Worm (Caenorhabditis elegans): ENCODE data around the gene srt-36.

DNA sequence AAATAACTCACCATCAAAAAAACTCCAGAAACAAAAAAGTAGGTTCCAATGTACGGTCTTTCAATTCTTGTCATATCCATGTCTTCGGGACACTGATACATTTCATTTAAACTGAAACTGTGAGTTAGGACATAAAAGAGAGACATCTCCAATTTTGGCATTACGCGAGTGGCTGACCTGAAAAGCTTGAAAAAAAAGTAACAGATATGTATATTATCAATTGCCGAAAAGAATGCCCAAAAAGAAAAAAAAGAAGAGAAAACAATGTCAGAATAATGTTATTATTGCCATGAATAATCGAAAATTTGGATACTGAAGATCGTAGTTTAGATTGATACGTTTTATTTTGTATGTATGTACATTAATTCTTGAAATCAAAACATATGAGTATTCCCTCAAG, 11.6 kb downstream of the srt-36 start, which contains the start of gene srt-14:
- no peak for TF ChIP-seq attf-4 (tag; optimal IDR thresholded peaks at IDR 0.05)
- no peak for TF ChIP-seq egl-27 (tag; optimal IDR thresholded peaks at IDR 0.05)
- TF ChIP-seq dve-1 (tag; optimal IDR thresholded peaks at IDR 0.05; ENCODE audit: insufficient read depth), result no peak
- no peak for TF ChIP-seq nhr-237 (tag; optimal IDR thresholded peaks at IDR 0.05)
- TF ChIP-seq lin-13 (GFP tag; optimal IDR thresholded peaks at IDR 0.05), result no peak
